Fruit fly (Drosophila melanogaster) whole organism, embryonic: Measurements from ENCODE around the gene awd.

Source experiments
- Ada2b ChIP-seq: fragments of 200-800 bp; sonication (Bioruptor generic); IDR thresholded peaks from 2 replicates; pipeline ENCODE4 v1.3.6; 2022; ENCODE audit warnings: missing biosample characterization, missing genetic modification characterization
- Awh ChIP-seq: fragments of 200-800 bp; sonication (Bioruptor generic); IDR thresholded peaks from 2 replicates; pipeline ENCODE4, ENCODE4 v1.3.6; 2022; ENCODE audit warnings: missing biosample characterization, missing genetic modification characterization
- Blimp-1 ChIP-seq: fragments of 200-800 bp; sonication (Bioruptor generic); optimal IDR thresholded peaks from 3 replicates; lab custom pipeline; 2018; ENCODE audit warnings: missing biosample characterization, missing genetic modification characterization, mild to moderate bottlenecking, moderate library complexity, missing genetic modification reagents
- BtbVII ChIP-seq: fragments of 200-800 bp; sonication (Bioruptor generic); optimal IDR thresholded peaks from 3 replicates; lab custom pipeline; 2017; ENCODE audit warnings: missing biosample characterization, mild to moderate bottlenecking, missing genetic modification characterization
- CG10209 ChIP-seq: fragments of 200-800 bp; sonication (Bioruptor generic); optimal IDR thresholded peaks from 3 replicates; lab custom pipeline; 2017; ENCODE audit warnings: missing biosample characterization, mild to moderate bottlenecking, missing genetic modification characterization, missing genetic modification reagents
- CG11504 ChIP-seq: fragments of 200-800 bp; sonication (Bioruptor generic); optimal IDR thresholded peaks from 3 replicates; lab custom pipeline; 2019; ENCODE audit warnings: missing biosample characterization, mild to moderate bottlenecking, missing genetic modification characterization, moderate library complexity
- CG12769 ChIP-seq: fragments of 200-800 bp; sonication (Bioruptor generic); optimal IDR thresholded peaks from 2 replicates; lab custom pipeline; 2019; ENCODE audit warnings: missing biosample characterization, mild to moderate bottlenecking, missing genetic modification characterization, moderate library complexity
- CG13894 ChIP-seq: fragments of 200-800 bp; sonication (Bioruptor generic); optimal IDR thresholded peaks from 3 replicates; lab custom pipeline; 2018; ENCODE audit warnings: missing biosample characterization, mild to moderate bottlenecking, missing genetic modification characterization, moderate library complexity
- CG15269 ChIP-seq: fragments of 200-800 bp; sonication (Bioruptor generic); optimal IDR thresholded peaks from 2 replicates; lab custom pipeline; 2018; ENCODE audit warnings: missing biosample characterization, mild to moderate bottlenecking, missing genetic modification characterization, moderate library complexity
- CG1602 ChIP-seq: fragments of 200-800 bp; sonication (Bioruptor generic); optimal IDR thresholded peaks from 3 replicates; lab custom pipeline; 2016; ENCODE audit warnings: missing biosample characterization, missing genetic modification characterization
- CG1603 ChIP-seq: fragments of 200-800 bp; sonication (Bioruptor generic); optimal IDR thresholded peaks from 2 replicates; lab custom pipeline; 2019; ENCODE audit warnings: missing biosample characterization, mild to moderate bottlenecking, missing genetic modification characterization, moderate library complexity
- CG17612 ChIP-seq: fragments of 200-800 bp; sonication (Bioruptor generic); IDR thresholded peaks from 2 replicates; pipeline ENCODE4 v1.3.6; 2022; ENCODE audit warnings: missing biosample characterization, missing genetic modification characterization
- CG2199 ChIP-seq: fragments of 200-800 bp; sonication (Bioruptor generic); IDR thresholded peaks from 3 replicates; pipeline ENCODE4 v1.3.6; 2022; ENCODE audit warnings: missing biosample characterization, missing genetic modification characterization
- CG2678 ChIP-seq: fragments of 200-800 bp; sonication (Bioruptor generic); optimal IDR thresholded peaks from 3 replicates; lab custom pipeline; 2019; ENCODE audit warnings: missing biosample characterization, mild to moderate bottlenecking, missing genetic modification characterization, moderate library complexity
- CG4328 ChIP-seq: fragments of 200-800 bp; sonication (Bioruptor generic); optimal IDR thresholded peaks from 3 replicates; lab custom pipeline; 2017; ENCODE audit warnings: missing biosample characterization, missing genetic modification reagents, missing genetic modification characterization
- CG4360 ChIP-seq: fragments of 200-800 bp; sonication (Bioruptor generic); IDR thresholded peaks from 2 replicates; pipeline ENCODE4 v1.3.6; 2022; ENCODE audit warnings: missing biosample characterization, missing genetic modification characterization
- CG6765 ChIP-seq: fragments of 200-800 bp; sonication (Bioruptor generic); optimal IDR thresholded peaks from 3 replicates; lab custom pipeline; 2017; ENCODE audit warnings: missing biosample characterization, mild to moderate bottlenecking, missing genetic modification characterization
- CG9215 ChIP-seq: fragments of 200-800 bp; sonication (Bioruptor generic); IDR thresholded peaks from 2 replicates; pipeline ENCODE4 v1.3.6; 2022; ENCODE audit warnings: missing biosample characterization, missing genetic modification characterization
- Dbx ChIP-seq: fragments of 200-800 bp; sonication (Bioruptor generic); IDR thresholded peaks from 3 replicates; pipeline ENCODE4 v1.3.6; 2022; ENCODE audit warnings: missing biosample characterization, missing genetic modification characterization
- Dfd ChIP-seq, 2 experiments: fragments of >200 bp; optimal IDR thresholded peaks; 2 replicates each; lab custom pipeline; 2017; ENCODE audit warnings: missing biosample characterization in 2 of 2, missing genetic modification characterization in 2 of 2
- Dll ChIP-seq: fragments of 200-800 bp; sonication (Bioruptor generic); IDR thresholded peaks from 4 replicates; pipeline ENCODE4 v1.3.6; 2022; ENCODE audit warnings: missing biosample characterization, missing genetic modification characterization; ENCODE audit not compliant: partially characterized antibody
- E2f2 ChIP-seq: fragments of 200-800 bp; sonication (Bioruptor generic); IDR thresholded peaks from 2 replicates; pipeline ENCODE4 v1.3.6; 2022; ENCODE audit warnings: missing biosample characterization, missing genetic modification characterization
- Fer2 ChIP-seq: fragments of 200-800 bp; sonication (Bioruptor generic); optimal IDR thresholded peaks from 2 replicates; lab custom pipeline; 2018; ENCODE audit warnings: missing biosample characterization, mild to moderate bottlenecking, missing genetic modification characterization, moderate library complexity
- Hr51 ChIP-seq, 2 experiments: fragments of 200-800 bp; sonication (Bioruptor generic); optimal IDR thresholded peaks; 2 replicates in 1 of 2; 3 replicates in 1 of 2; lab custom pipeline; 2016 to 2018; ENCODE audit warnings: missing biosample characterization in 2 of 2, missing genetic modification characterization in 2 of 2, mild to moderate bottlenecking in 1 of 2, moderate library complexity in 1 of 2
- Hr78 ChIP-seq, 2 experiments: fragments of 200-800 bp in 1 of 2; fragments of >200 bp in 1 of 2; sonication (Bioruptor generic) in 1 of 2; optimal IDR thresholded peaks; 2 replicates each; lab custom pipeline; 2017 to 2019; ENCODE audit warnings: missing biosample characterization in 2 of 2, missing genetic modification characterization in 2 of 2, mild to moderate bottlenecking in 1 of 2, moderate library complexity in 1 of 2
- Med ChIP-seq: fragments of 200-800 bp; sonication (Bioruptor generic); peaks from one replicate; lab custom pipeline; 2016; ENCODE audit warnings: missing biosample characterization, missing genetic modification characterization, mild to moderate bottlenecking, inconsistent platforms, moderate library complexity
- NK7.1 ChIP-seq: fragments of 200-800 bp; sonication (Bioruptor generic); optimal IDR thresholded peaks from 3 replicates; lab custom pipeline; 2016; ENCODE audit warnings: missing biosample characterization, missing genetic modification characterization
- Nf-YB ChIP-seq: fragments of 200-800 bp; sonication (Bioruptor generic); optimal IDR thresholded peaks from 3 replicates; lab custom pipeline; 2019; ENCODE audit warnings: missing biosample characterization, mild to moderate bottlenecking, missing genetic modification characterization, moderate library complexity
- Oli ChIP-seq: fragments of 200-800 bp; sonication (Bioruptor generic); optimal IDR thresholded peaks from 2 replicates; lab custom pipeline; 2018; ENCODE audit warnings: missing biosample characterization, mild to moderate bottlenecking, missing genetic modification characterization, moderate library complexity
- Xbp1 ChIP-seq: fragments of 200-800 bp; sonication (Bioruptor generic); optimal IDR thresholded peaks from 3 replicates; lab custom pipeline; 2016; ENCODE audit warnings: missing biosample characterization, mild to moderate bottlenecking, missing genetic modification characterization
- Xrp1 ChIP-seq: fragments of 200-800 bp; sonication (Bioruptor generic); IDR thresholded peaks from 2 replicates; pipeline ENCODE4 v1.3.6; 2022; ENCODE audit warnings: missing biosample characterization, missing genetic modification characterization
- ac ChIP-seq: fragments of 200-800 bp; sonication (Bioruptor generic); optimal IDR thresholded peaks from 3 replicates; lab custom pipeline; 2017; ENCODE audit warnings: missing biosample characterization, mild to moderate bottlenecking, missing genetic modification characterization
- ase ChIP-seq: fragments of 200-800 bp; sonication (Bioruptor generic); IDR thresholded peaks from 3 replicates; pipeline ENCODE4 v1.3.6; 2022; ENCODE audit warnings: missing biosample characterization, missing genetic modification characterization
- bbx ChIP-seq: fragments of 200-800 bp; sonication (Bioruptor generic); IDR thresholded peaks from 2 replicates; pipeline ENCODE4 v1.3.6; 2022; ENCODE audit warnings: missing biosample characterization, missing genetic modification characterization; ENCODE audit not compliant: partially characterized antibody
- bsh ChIP-seq, 2 experiments: fragments of 200-800 bp; sonication (Bioruptor generic); optimal IDR thresholded peaks; 2 replicates each; lab custom pipeline; 2017 to 2018; ENCODE audit warnings: mild to moderate bottlenecking in 2 of 2, missing biosample characterization in 2 of 2, missing genetic modification characterization in 2 of 2, moderate library complexity in 1 of 2
- ci ChIP-seq: fragments of 200-800 bp; sonication (Bioruptor generic); IDR thresholded peaks from 3 replicates; pipeline ENCODE4 v1.3.6; 2022; ENCODE audit warnings: missing biosample characterization, missing genetic modification characterization
- crc ChIP-seq: fragments of 200-800 bp; sonication (Bioruptor generic); optimal IDR thresholded peaks from 2 replicates; lab custom pipeline; 2016; ENCODE audit warnings: missing biosample characterization, missing genetic modification characterization
- en ChIP-seq: fragments of 200-800 bp; sonication (Bioruptor generic); optimal IDR thresholded peaks from 2 replicates; lab custom pipeline; 2016; ENCODE audit warnings: missing biosample characterization, missing genetic modification characterization
- gce ChIP-seq: fragments of 200-800 bp; sonication (Bioruptor generic); IDR thresholded peaks from 3 replicates; pipeline ENCODE4 v1.3.6; 2022; ENCODE audit warnings: missing biosample characterization, missing genetic modification characterization
- gro ChIP-seq: fragments of 200-800 bp; sonication (Bioruptor generic); optimal IDR thresholded peaks from 2 replicates; lab custom pipeline; 2016; ENCODE audit warnings: missing biosample characterization, missing genetic modification characterization
- ind ChIP-seq: fragments of 200-800 bp; sonication (Bioruptor generic); optimal IDR thresholded peaks from 3 replicates; lab custom pipeline; 2016; ENCODE audit warnings: missing biosample characterization, missing genetic modification characterization
- lbe ChIP-seq: fragments of 200-800 bp; sonication (Bioruptor generic); optimal IDR thresholded peaks from 2 replicates; lab custom pipeline; 2016; ENCODE audit warnings: missing biosample characterization, mild to moderate bottlenecking, missing genetic modification characterization
- lola ChIP-seq, 3 experiments: fragments of >200 bp in 2 of 3; fragments of 200-800 bp in 1 of 3; sonication (Bioruptor generic) in 1 of 3; optimal IDR thresholded peaks; 2 replicates each; lab custom pipeline; 2017 to 2019; ENCODE audit warnings: missing biosample characterization in 3 of 3, missing genetic modification characterization in 3 of 3, mild to moderate bottlenecking in 1 of 3, moderate library complexity in 1 of 3
- mld ChIP-seq: fragments of 200-800 bp; sonication (Bioruptor generic); IDR thresholded peaks from 3 replicates; pipeline ENCODE4 v1.3.6; 2022; ENCODE audit warnings: missing biosample characterization, missing genetic modification characterization; ENCODE audit not compliant: partially characterized antibody
- onecut ChIP-seq: fragments of 200-800 bp; sonication (Bioruptor generic); IDR thresholded peaks from 2 replicates; pipeline ENCODE4 v1.3.6; 2022; ENCODE audit warnings: missing biosample characterization, missing genetic modification characterization
- otp ChIP-seq: fragments of 200-800 bp; sonication (Bioruptor generic); IDR thresholded peaks from 3 replicates; pipeline ENCODE4, ENCODE4 v1.3.6; 2022; ENCODE audit warnings: missing biosample characterization, missing genetic modification characterization
- sens ChIP-seq: fragments of 200-800 bp; sonication (Bioruptor generic); peaks from one replicate; lab custom pipeline; 2016; ENCODE audit warnings: missing biosample characterization, missing genetic modification characterization
- sr ChIP-seq: fragments of 200-800 bp; sonication (Bioruptor generic); IDR thresholded peaks from 3 replicates; pipeline ENCODE4 v1.3.6; 2022; ENCODE audit warnings: missing biosample characterization, missing genetic modification characterization
- trem ChIP-seq: fragments of 200-800 bp; optimal IDR thresholded peaks from 3 replicates; lab custom pipeline; 2019; ENCODE audit warnings: missing biosample characterization, mild to moderate bottlenecking, missing genetic modification characterization, moderate library complexity

The awd gene

dm6 chr3R:31712585-31712984 is 33.3 kb downstream of the awd start (continued):
- TF ChIP-seq Nf-YB (GFP tag; lab: Kevin White, UChicago) (no peak), ac (GFP tag; lab: Kevin White, UChicago) (no peak), ci (GFP tag; lab: Robert Waterston, UW) (peak; percentile 53; the same call in 1 of the 3 replicates), Xbp1 (peak; percentile 36), Hr78 (GFP tag; optimal IDR thresholded peaks at IDR 0.05; lab: Kevin White, UChicago) (peak in 1 of 2 experiments; percentile 47), CG15269 (tag; lab: Kevin White, UChicago) (no peak), trem (no peak), BtbVII (GFP tag; lab: Kevin White, UChicago) (no peak), CG17612 (GFP tag; lab: Robert Waterston, UW) (no peak), E2f2 (GFP tag; lab: Robert Waterston, UW) (no peak), lbe (GFP tag; lab: Kevin White, UChicago) (no peak), bbx (GFP tag; lab: Robert Waterston, UW) (no peak), lola (GFP tag; optimal IDR thresholded peaks at IDR 0.05; lab: Kevin White, UChicago) (peak in 1 of 3 experiments; percentile 43), Oli (tag; lab: Kevin White, UChicago) (no peak), onecut (0 out of 2 replicates have a peak, but pooled peaks have one; percentile 4), CG4328 (GFP tag; lab: Kevin White, UChicago) (no peak), Hr51 (GFP tag; optimal IDR thresholded peaks at IDR 0.05; lab: Kevin White, UChicago) (no peak), gce (GFP tag; lab: Robert Waterston, UW) (0 out of 3 replicates have a peak, but pooled peaks have one; percentile 19), Dfd (GFP tag; optimal IDR thresholded peaks at IDR 0.05; lab: Kevin White, UChicago) (no peak), otp (GFP tag; lab: Robert Waterston, UW) (no peak), CG10209 (GFP tag; lab: Kevin White, UChicago) (no peak), CG6765 (GFP tag; lab: Kevin White, UChicago) (no peak), CG11504 (tag; lab: Kevin White, UChicago) (peak; percentile 45), Fer2 (no peak), Awh (GFP tag; lab: Robert Waterston, UW) (peak; percentile 41; the same call in 1 of the 2 replicates), NK7.1 (GFP tag; lab: Kevin White, UChicago) (no peak), Dbx (GFP tag; lab: Robert Waterston, UW) (no peak), crc (GFP tag; lab: Kevin White, UChicago) (no peak), mld (GFP tag; lab: Robert Waterston, UW) (no peak), ase (no peak), CG9215 (GFP tag; lab: Robert Waterston, UW) (no peak), en (no peak)

dm6 chr3R:31711270-31712029 is 34.4 kb downstream of the awd start:
- no peak for TF ChIP-seq CG2678
- peak in 1 of 2 experiments; percentile 8 for TF ChIP-seq bsh (GFP tag; optimal IDR thresholded peaks at IDR 0.05; lab: Kevin White, UChicago)
- TF ChIP-seq ind (GFP tag; lab: Kevin White, UChicago): no peak
- TF ChIP-seq CG13894 (tag; lab: Kevin White, UChicago): peak; percentile 24
- TF ChIP-seq Dll (GFP tag; lab: Robert Waterston, UW): no peak
- peak; percentile 52 for TF ChIP-seq Med (GFP tag; lab: Kevin White, UChicago)
- peak; percentile 75 for TF ChIP-seq sr
- peak; percentile 44 for TF ChIP-seq CG12769 (tag; lab: Kevin White, UChicago)
- TF ChIP-seq Xrp1 (GFP tag; lab: Robert Waterston, UW): 0 out of 2 replicates have a peak, but pooled peaks have one; percentile 6
- 0 out of 3 replicates have a peak, but pooled peaks have one; percentile 30 for TF ChIP-seq CG2199
- TF ChIP-seq sens: peak; percentile 76
- TF ChIP-seq CG1603 (tag; lab: Kevin White, UChicago): no peak
- no peak for TF ChIP-seq gro (GFP tag; lab: Kevin White, UChicago)
- 0 out of 2 replicates have a peak, but pooled peaks have one; percentile 18 for TF ChIP-seq CG4360
- TF ChIP-seq Blimp-1 (GFP tag; lab: Kevin White, UChicago): peak; percentile 42
- TF ChIP-seq Ada2b: no peak
- TF ChIP-seq CG1602 (GFP tag; lab: Kevin White, UChicago): no peak
